Worm (Caenorhabditis elegans): ENCODE results near the gene ptr-25.

The ptr-25 gene

DNA sequence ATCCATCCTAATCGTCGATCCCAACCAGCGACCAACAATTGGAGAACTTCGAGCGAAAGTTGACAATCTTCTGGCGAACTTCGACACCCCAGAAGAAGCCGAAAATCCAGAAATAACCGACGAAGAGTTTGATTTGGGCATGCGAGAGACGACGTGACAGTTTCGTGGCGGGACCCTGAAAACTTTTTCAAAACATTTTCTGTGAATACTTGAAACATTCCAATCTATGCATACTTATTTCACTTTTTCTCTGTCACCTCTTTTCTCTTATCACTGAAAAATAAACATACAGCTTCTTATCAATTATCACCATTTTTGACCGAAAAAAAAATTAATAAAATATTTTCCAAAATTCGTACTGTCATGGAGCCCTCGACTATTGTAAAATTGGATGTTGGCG, 5.9 kb upstream of the ptr-25 start, which contains the start of gene D2045.8:
D2045.8 (plus strand) TSS at position 301 of the 400 bp plus-strand sequence.
- no peak for TF ChIP-seq tbx-37 (GFP tag; conservative IDR thresholded peaks at IDR 0.05)
- no peak for TF ChIP-seq ets-7 (tag; optimal IDR thresholded peaks at IDR 0.05)
- TF ChIP-seq ama-1 (optimal IDR thresholded peaks at IDR 0.05) = no peak
- no peak for TF ChIP-seq F13C5.2 (tag; optimal IDR thresholded peaks at IDR 0.05)
- TF ChIP-seq aly-1 (tag; optimal IDR thresholded peaks at IDR 0.05) = no peak
- TF ChIP-seq ceh-36 (tag; optimal IDR thresholded peaks at IDR 0.05) = no peak
- no peak for TF ChIP-seq sea-1 (GFP tag; conservative IDR thresholded peaks at IDR 0.05)
- TF ChIP-seq tbx-11 (GFP tag; IDR thresholded peaks at IDR 0.05) = no peak
- no peak for TF ChIP-seq tra-4 (tag; optimal IDR thresholded peaks at IDR 0.05)
- TF ChIP-seq hmbx-1 (tag; optimal IDR thresholded peaks at IDR 0.05) = no peak
- no peak for TF ChIP-seq hnd-1 (tag; optimal IDR thresholded peaks at IDR 0.05)

DNA sequence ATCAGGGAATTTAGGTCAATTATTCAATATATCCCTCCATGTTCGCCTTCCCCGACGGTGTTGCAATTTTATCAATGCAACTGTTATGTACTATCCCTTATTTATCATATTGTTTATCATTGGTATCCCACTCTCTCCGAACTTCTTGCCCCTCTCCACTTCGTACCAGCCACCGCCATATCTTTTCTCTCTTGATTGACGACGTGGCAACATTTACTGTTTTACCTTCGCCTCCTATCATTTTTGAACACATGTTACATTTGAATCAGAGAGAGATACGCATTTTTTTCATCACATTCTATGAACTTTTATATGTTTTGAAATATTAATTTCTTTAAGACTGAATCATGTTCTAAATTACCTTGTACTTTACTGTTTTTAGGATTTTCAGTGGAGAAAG, 1.5 kb upstream of the ptr-25 start:
- no peak for TF ChIP-seq hmbx-1 (tag; optimal IDR thresholded peaks at IDR 0.05)
- no peak for TF ChIP-seq ceh-13 (GFP tag; optimal IDR thresholded peaks at IDR 0.05)
- no peak for TF ChIP-seq tbx-37 (GFP tag; conservative IDR thresholded peaks at IDR 0.05)
- no peak for TF ChIP-seq sea-1 (GFP tag; conservative IDR thresholded peaks at IDR 0.05)
- TF ChIP-seq hmg-4 (GFP tag; optimal IDR thresholded peaks at IDR 0.05) = no peak
- no peak for TF ChIP-seq flt-1 (GFP tag; IDR thresholded peaks at IDR 0.05)
- TF ChIP-seq ets-7 (tag; optimal IDR thresholded peaks at IDR 0.05) = no peak
- no peak for TF ChIP-seq B0310.2 (tag; optimal IDR thresholded peaks at IDR 0.05)
- TF ChIP-seq tra-4 (tag; optimal IDR thresholded peaks at IDR 0.05) = no peak
- no peak for TF ChIP-seq pes-1 (GFP tag; IDR thresholded peaks at IDR 0.05)
- no peak for TF ChIP-seq ama-1 (optimal IDR thresholded peaks at IDR 0.05)
- TF ChIP-seq aly-1 (tag; optimal IDR thresholded peaks at IDR 0.05) = no peak
- TF ChIP-seq tbx-11 (GFP tag; IDR thresholded peaks at IDR 0.05) = no peak
- TF ChIP-seq hnd-1 (tag; optimal IDR thresholded peaks at IDR 0.05) = no peak
- TF ChIP-seq scrt-1 (GFP tag; IDR thresholded peaks at IDR 0.05) = no peak
- no peak for TF ChIP-seq F13C5.2 (tag; optimal IDR thresholded peaks at IDR 0.05)
- TF ChIP-seq ceh-36 (tag; optimal IDR thresholded peaks at IDR 0.05) = no peak

DNA sequence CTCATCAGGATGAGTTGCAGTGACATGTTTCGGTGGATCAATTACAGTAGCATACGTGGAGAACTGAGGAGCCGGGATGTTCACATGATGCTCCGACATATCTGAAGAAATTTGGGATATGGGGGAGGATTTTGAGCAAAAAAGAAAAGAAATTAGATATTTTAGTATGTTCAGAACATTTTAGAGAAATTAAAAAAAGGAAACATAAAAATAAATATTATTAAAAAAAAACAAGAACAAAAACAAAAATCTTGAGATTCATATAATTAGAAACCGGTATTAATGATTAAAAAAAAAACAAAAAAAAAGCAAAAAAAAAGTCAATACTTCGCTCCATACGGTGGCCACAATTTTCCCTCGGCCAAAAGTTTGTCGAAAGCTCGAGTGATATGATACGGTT, 15.8 kb downstream of the ptr-25 start, which contains the start of gene rab-33:
rab-33 (minus strand) TSS at position 101 of the 400 bp plus-strand sequence.
- TF ChIP-seq ets-7 (tag; optimal IDR thresholded peaks at IDR 0.05) = no peak
- TF ChIP-seq tra-4 (tag; optimal IDR thresholded peaks at IDR 0.05) = no peak
- TF ChIP-seq flt-1 (GFP tag; IDR thresholded peaks at IDR 0.05) = no peak
- TF ChIP-seq tbx-37 (GFP tag; conservative IDR thresholded peaks at IDR 0.05) = no peak
- TF ChIP-seq tbx-11 (GFP tag; IDR thresholded peaks at IDR 0.05) = no peak
- TF ChIP-seq B0310.2 (tag; optimal IDR thresholded peaks at IDR 0.05) = no peak

DNA sequence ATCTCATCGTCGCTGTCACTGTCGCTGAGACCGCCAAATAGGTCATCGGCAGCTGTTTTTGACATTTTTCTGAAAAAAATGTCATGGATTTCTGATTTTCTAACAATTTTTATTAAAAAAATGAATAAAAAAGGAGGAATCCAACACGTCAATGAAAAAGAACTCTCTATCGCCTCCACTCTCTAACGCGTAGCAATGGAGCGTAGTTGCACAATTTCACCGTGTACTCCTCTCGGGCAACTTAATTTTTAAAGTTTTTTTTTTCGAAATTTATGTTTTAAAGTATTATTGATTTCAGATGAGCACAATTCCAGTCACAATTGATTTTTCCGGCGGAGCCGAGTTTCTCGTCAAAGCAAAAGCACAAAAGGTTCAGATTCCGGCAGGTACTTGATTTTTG, 17.3 kb downstream of the ptr-25 start, which contains the start of the genes taf-11.3 and urm-1:
taf-11.3 (minus strand) TSS at position 69 of the 400 bp plus-strand sequence.
urm-1 (plus strand) TSS at position 299 of the 400 bp plus-strand sequence.
- TF ChIP-seq ama-1 (optimal IDR thresholded peaks at IDR 0.05) (no peak), tra-4 (tag; optimal IDR thresholded peaks at IDR 0.05) (no peak), flt-1 (GFP tag; IDR thresholded peaks at IDR 0.05) (0 out of 2 replicates have a peak, but pooled peaks have one; percentile 28)

DNA sequence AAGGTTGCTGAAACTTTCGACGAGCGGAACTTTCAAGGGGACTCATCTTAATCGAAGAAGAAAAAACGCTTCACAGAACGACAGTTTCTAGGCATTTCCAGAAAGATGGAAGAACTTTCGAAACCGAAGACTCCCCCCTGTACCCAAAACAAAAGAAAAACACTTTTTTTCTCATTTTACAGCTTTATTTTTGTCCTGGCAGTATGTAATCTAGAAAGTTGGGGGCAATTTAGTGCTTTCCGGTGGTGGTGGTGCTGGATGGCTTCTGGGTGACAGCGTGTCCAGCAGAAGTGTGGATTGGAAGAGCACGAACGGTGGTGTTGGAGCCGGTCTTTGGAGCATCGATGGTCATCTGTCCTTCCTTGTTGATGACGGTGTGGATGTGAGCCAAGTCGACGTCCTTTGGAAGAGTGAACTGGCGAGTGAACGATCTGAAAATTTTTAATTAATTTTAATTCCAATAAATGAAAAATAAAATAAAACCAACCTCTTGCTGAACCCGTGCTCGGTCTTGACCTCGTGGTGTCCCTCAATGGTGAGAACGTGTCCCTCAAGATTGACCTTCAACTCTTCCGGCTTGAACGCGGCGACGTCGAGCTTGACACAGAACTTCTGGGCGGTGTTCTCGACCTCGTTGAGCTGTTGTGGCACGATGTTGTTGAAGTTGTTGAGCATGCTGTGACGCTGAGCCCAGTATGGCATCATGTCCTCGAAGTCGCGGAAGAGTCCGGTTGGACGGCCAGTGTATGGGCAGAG, 18.2 kb downstream of the ptr-25 start:
- TF ChIP-seq tbx-11 (GFP tag; IDR thresholded peaks at IDR 0.05) (no peak), B0310.2 (tag; optimal IDR thresholded peaks at IDR 0.05) (no peak), scrt-1 (GFP tag; IDR thresholded peaks at IDR 0.05) (no peak), ets-7 (tag; optimal IDR thresholded peaks at IDR 0.05) (no peak), pes-1 (GFP tag; IDR thresholded peaks at IDR 0.05) (no peak), tra-4 (tag; optimal IDR thresholded peaks at IDR 0.05) (no peak), aly-1 (tag; optimal IDR thresholded peaks at IDR 0.05) (no peak), ceh-36 (tag; optimal IDR thresholded peaks at IDR 0.05) (no peak), hmbx-1 (tag; optimal IDR thresholded peaks at IDR 0.05) (no peak), ama-1 (optimal IDR thresholded peaks at IDR 0.05) (no peak), ceh-13 (GFP tag; optimal IDR thresholded peaks at IDR 0.05) (no peak), hnd-1 (tag; optimal IDR thresholded peaks at IDR 0.05) (no peak), hmg-4 (GFP tag; optimal IDR thresholded peaks at IDR 0.05) (no peak), sea-1 (GFP tag; conservative IDR thresholded peaks at IDR 0.05) (no peak), F13C5.2 (tag; optimal IDR thresholded peaks at IDR 0.05) (no peak)

DNA sequence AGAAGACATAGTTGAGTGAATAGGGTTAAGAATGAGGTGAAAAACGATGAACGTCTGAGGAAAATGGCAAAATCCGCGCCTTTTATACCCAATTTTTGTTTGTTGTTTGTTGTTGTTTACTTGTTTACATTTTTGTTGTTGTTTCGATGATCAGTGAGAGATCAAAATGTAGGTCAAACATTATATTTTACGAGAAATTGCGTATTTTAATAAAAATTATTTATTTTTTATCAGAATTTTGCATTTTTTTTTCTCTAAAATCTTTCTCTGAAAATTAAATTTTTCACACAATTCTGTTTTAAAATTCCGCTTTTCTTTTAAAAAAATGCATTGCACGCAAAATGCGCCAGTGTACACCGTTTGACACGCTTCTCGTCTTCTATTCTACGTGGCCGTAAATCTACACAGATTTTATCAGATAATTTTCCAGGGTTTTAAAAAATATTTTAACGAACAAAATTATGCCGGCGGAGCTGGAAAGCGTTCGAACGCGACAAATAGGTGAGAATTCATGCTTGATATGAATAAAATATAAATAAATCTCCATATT, 18.9 kb downstream of the ptr-25 start, which contains the start of the genes sip-1 and sly-1:
sip-1 (minus strand) TSS at position 103 of the 550 bp plus-strand sequence.
sly-1 (plus strand) TSS at position 360 of the 550 bp plus-strand sequence.
- TF ChIP-seq B0310.2 (tag; optimal IDR thresholded peaks at IDR 0.05) (no peak), sea-1 (GFP tag; conservative IDR thresholded peaks at IDR 0.05) (no peak), ceh-13 (GFP tag; optimal IDR thresholded peaks at IDR 0.05) (no peak), ceh-36 (tag; optimal IDR thresholded peaks at IDR 0.05) (no peak), flt-1 (GFP tag; IDR thresholded peaks at IDR 0.05) (no peak), scrt-1 (GFP tag; IDR thresholded peaks at IDR 0.05) (no peak)

DNA sequence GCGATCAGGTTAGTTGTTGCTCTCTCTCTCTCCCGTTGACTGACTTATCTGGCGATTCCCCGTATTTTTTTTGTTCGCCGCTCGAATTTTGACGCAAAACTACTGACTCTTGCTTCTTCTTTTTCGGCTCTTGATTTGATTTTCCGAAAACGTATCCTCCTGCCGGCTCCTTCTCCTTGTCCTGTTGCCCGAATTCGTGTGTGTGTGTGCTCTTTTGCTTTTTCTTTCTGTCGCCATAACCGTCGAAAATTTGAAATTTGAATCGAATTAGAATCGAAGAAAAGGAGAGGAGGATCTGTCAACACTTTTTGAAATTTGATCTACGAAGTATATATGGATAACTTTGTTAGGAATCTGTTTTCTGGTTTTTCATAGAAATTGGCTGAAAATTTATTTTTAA, 24.6 kb downstream of the ptr-25 start:
- no peak for TF ChIP-seq ama-1 (optimal IDR thresholded peaks at IDR 0.05)
- TF ChIP-seq scrt-1 (GFP tag; IDR thresholded peaks at IDR 0.05) = no peak
- TF ChIP-seq pes-1 (GFP tag; IDR thresholded peaks at IDR 0.05) = no peak
- TF ChIP-seq ceh-36 (tag; optimal IDR thresholded peaks at IDR 0.05) = no peak
- no peak for TF ChIP-seq B0310.2 (tag; optimal IDR thresholded peaks at IDR 0.05)
- TF ChIP-seq hmg-4 (GFP tag; optimal IDR thresholded peaks at IDR 0.05) = no peak
- TF ChIP-seq aly-1 (tag; optimal IDR thresholded peaks at IDR 0.05) = no peak
- TF ChIP-seq ets-7 (tag; optimal IDR thresholded peaks at IDR 0.05) = no peak
- TF ChIP-seq ceh-13 (GFP tag; optimal IDR thresholded peaks at IDR 0.05) = no peak
- TF ChIP-seq F13C5.2 (tag; optimal IDR thresholded peaks at IDR 0.05) = no peak
- no peak for TF ChIP-seq tra-4 (tag; optimal IDR thresholded peaks at IDR 0.05)
- no peak for TF ChIP-seq hnd-1 (tag; optimal IDR thresholded peaks at IDR 0.05)
- no peak for TF ChIP-seq flt-1 (GFP tag; IDR thresholded peaks at IDR 0.05)

Measured in whole organism, early embryonic.